Fruit fly (Drosophila melanogaster): Measurements from ENCODE around the gene CG10352.

CG10352 gene

DNA sequence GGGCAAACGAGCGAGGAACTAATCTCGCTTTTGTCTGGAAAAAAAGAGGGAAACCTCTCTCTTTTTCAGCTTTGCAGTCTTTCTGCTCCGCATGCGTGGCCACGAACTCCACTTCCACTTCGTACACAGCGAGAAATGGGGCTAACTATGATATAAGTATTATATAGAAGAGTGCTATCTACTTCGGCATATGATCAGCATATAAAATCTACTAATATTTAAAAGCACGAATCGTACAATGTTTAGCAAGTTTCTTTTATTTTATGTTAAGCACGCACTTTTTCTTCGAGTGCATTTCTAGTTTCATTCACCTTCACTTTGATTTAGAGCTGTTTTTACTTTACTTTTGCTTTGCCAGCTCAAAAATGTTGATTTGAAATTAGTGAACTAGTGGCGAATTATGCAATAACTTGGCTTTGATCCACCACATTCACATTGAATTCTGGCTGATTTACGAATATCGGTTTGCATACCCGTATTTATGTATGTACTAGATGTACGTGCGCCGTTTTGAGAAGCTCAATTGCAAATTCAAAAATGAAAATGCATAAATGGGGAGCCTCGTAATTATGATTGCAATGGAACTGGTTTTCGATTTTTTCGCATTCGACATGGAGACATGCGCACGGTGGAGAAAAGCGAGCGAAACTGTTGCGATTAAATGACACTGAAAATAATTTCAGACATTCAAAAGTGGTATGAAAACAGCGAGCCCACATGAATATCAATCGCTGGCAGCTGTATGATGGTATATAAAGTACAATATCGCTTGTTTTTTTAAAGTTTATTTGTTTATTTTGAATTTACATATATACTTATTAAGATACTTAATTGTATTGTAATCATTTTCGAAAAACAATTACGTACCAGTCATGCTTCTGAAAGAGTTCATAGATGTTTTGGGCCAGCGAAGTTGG lies 19.2 kb downstream of the CG10352 start (continued):
- TF ChIP-seq Hr39 (optimal IDR thresholded peaks at IDR 0.05) (no peak), Gug (GFP tag; IDR thresholded peaks at IDR 0.05) (peak; percentile 70; the same call in 3 of the 4 replicates), Dip3 (GFP tag; optimal IDR thresholded peaks at IDR 0.05) (peak; percentile 28), jing (GFP tag; optimal IDR thresholded peaks at IDR 0.05) (peak; percentile 58), CG17612 (GFP tag; IDR thresholded peaks at IDR 0.05) (peak; percentile 25; the same call in 1 of the 2 replicates), CG8359 (GFP tag; optimal IDR thresholded peaks at IDR 0.05; ENCODE audit: borderline replicate concordance) (peak; percentile 71), CG34224 (GFP tag; IDR thresholded peaks at IDR 0.05; ENCODE audit: partially characterized antibody) (no peak), en (GFP tag; optimal IDR thresholded peaks at IDR 0.05) (peak; percentile 52), hb (GFP tag; IDR thresholded peaks at IDR 0.05; ENCODE audit: partially characterized antibody) (no peak), CG32772 (GFP tag; IDR thresholded peaks at IDR 0.05) (peak; percentile 84), B-H1 (GFP tag; IDR thresholded peaks at IDR 0.05) (peak; percentile 82; the same call in 2 of the 3 replicates), CG13123 (GFP tag; optimal IDR thresholded peaks at IDR 0.05) (no peak), CG6683 (GFP tag; optimal IDR thresholded peaks at IDR 0.05) (no peak), gro (GFP tag; optimal IDR thresholded peaks at IDR 0.05) (peak; percentile 54), CG3407 (GFP tag; optimal IDR thresholded peaks at IDR 0.05) (peak; percentile 59), z (GFP tag; IDR thresholded peaks at IDR 0.05) (0 out of 3 replicates have a peak, but pooled peaks have one; percentile 6), CG33557 (GFP tag; optimal IDR thresholded peaks at IDR 0.05) (peak; percentile 53), vnd (GFP tag; IDR thresholded peaks at IDR 0.05; ENCODE audit: partially characterized antibody) (no peak), HLH54F (GFP tag; optimal IDR thresholded peaks at IDR 0.05) (peak; percentile 1), fd96Cb (tag; optimal IDR thresholded peaks at IDR 0.05) (peak; percentile 63), gce (GFP tag; IDR thresholded peaks at IDR 0.05) (peak; percentile 91; the same call in 2 of the 3 replicates), CG9932 (GFP tag; IDR thresholded peaks at IDR 0.05) (no peak), croc (GFP tag; conservative IDR thresholded peaks at IDR 0.05) (peak; percentile 70; the same call in 2 of the 3 replicates), CG18476 (GFP tag; optimal IDR thresholded peaks at IDR 0.05) (peak; percentile 9), HHEX (GFP tag; optimal IDR thresholded peaks at IDR 0.05) (peak; percentile 32), tgo (GFP tag; IDR thresholded peaks at IDR 0.05) (peak; percentile 81), wek (GFP tag; optimal IDR thresholded peaks at IDR 0.05) (no peak), tap (tag; optimal IDR thresholded peaks at IDR 0.05) (peak; percentile 69), CG31365 (tag; optimal IDR thresholded peaks at IDR 0.05) (peak; percentile 16), rib (GFP tag; IDR thresholded peaks at IDR 0.05) (peak; percentile 51; the same call in 1 of the 2 replicates), mam (GFP tag; optimal IDR thresholded peaks at IDR 0.05) (peak; percentile 78), CG18011 (GFP tag; optimal IDR thresholded peaks at IDR 0.05) (no peak), CG7357 (GFP tag; IDR thresholded peaks at IDR 0.05) (peak; percentile 57; the same call in 1 of the 3 replicates), pita (GFP tag; optimal IDR thresholded peaks at IDR 0.05) (no peak), vfl (GFP tag; optimal IDR thresholded peaks at IDR 0.05) (peak; percentile 5), CG6765 (GFP tag; optimal IDR thresholded peaks at IDR 0.05) (no peak), CG4617 (GFP tag; optimal IDR thresholded peaks at IDR 0.05; ENCODE audit: borderline replicate concordance) (no peak), B-H2 (GFP tag; optimal IDR thresholded peaks at IDR 0.05) (no peak), row (GFP tag; IDR thresholded peaks at IDR 0.05) (peak; percentile 79), CG30431 (GFP tag; optimal IDR thresholded peaks at IDR 0.05) (peak; percentile 51), Sry-δ (GFP tag; optimal IDR thresholded peaks at IDR 0.05) (no peak), CG13287 (GFP tag; IDR thresholded peaks at IDR 0.05; ENCODE audit: partially characterized antibody) (no peak), CG13775 (GFP tag; optimal IDR thresholded peaks at IDR 0.05) (peak; percentile 36), Dfd (GFP tag; optimal IDR thresholded peaks at IDR 0.05) (no peak), luna (GFP tag; optimal IDR thresholded peaks at IDR 0.05) (peak; percentile 25), CG11456 (GFP tag; IDR thresholded peaks at IDR 0.05) (peak; percentile 83), NC2α (GFP tag; optimal IDR thresholded peaks at IDR 0.05) (no peak), CG2712 (tag; optimal IDR thresholded peaks at IDR 0.05) (peak; percentile 94), CG14667 (GFP tag; IDR thresholded peaks at IDR 0.05) (peak; percentile 73)

Measured in whole organism, embryonic.